Worm (Caenorhabditis elegans) whole organism, L2 larva: ENCODE measurements around the gene C53B7.2.

Source experiments
- alr-1 ChIP-seq: fragments of 150-350 bp; optimal IDR thresholded peaks from 2 replicates; lab custom pipeline; 2014; ENCODE audit warnings: missing biosample characterization, missing genetic modification characterization
- ama-1 ChIP-seq: fragments of 150-350 bp; optimal IDR thresholded peaks from 2 replicates; lab custom pipeline; 2018; ENCODE audit warnings: inconsistent platforms
- elt-3 ChIP-seq: sonication (generic microtip); optimal IDR thresholded peaks from 2 replicates; lab custom pipeline; 2017; ENCODE audit warnings: missing biosample characterization, missing genetic modification characterization
- lin-13 ChIP-seq: fragments of 150-350 bp; optimal IDR thresholded peaks from 2 replicates; lab custom pipeline; 2014; ENCODE audit warnings: missing biosample characterization, missing genetic modification reagents, missing genetic modification characterization
- lsy-2 ChIP-seq, 2 experiments: fragments of 150-350 bp in 1 of 2; sonication (generic microtip) in 1 of 2; optimal IDR thresholded peaks; 2 replicates each; lab custom pipeline; 2014 to 2017; ENCODE audit warnings: missing biosample characterization in 2 of 2, missing genetic modification characterization in 2 of 2
- nhr-10 ChIP-seq: sonication (generic microtip); optimal IDR thresholded peaks from 2 replicates; lab custom pipeline; 2017; ENCODE audit warnings: missing biosample characterization, missing genetic modification characterization
- nhr-11 ChIP-seq: fragments of 150-350 bp; optimal IDR thresholded peaks from 2 replicates; lab custom pipeline; 2014; ENCODE audit warnings: missing biosample characterization, missing genetic modification characterization
- nhr-25 ChIP-seq: fragments of 150-350 bp; sonication (generic microtip); optimal IDR thresholded peaks from 3 replicates; lab custom pipeline; 2014; ENCODE audit warnings: missing biosample characterization, missing genetic modification characterization
- skn-1 ChIP-seq: sonication (generic microtip); optimal IDR thresholded peaks from 2 replicates; lab custom pipeline; 2017; ENCODE audit warnings: missing biosample characterization, missing genetic modification characterization
- unc-39 ChIP-seq: fragments of 150-350 bp; optimal IDR thresholded peaks from 2 replicates; lab custom pipeline; 2014; ENCODE audit warnings: missing biosample characterization, missing genetic modification characterization
- unc-62 ChIP-seq: fragments of 150-350 bp; optimal IDR thresholded peaks from 2 replicates; lab custom pipeline; 2014; ENCODE audit warnings: missing biosample characterization, missing genetic modification reagents, missing genetic modification characterization
- zag-1 ChIP-seq: fragments of 150-350 bp; optimal IDR thresholded peaks from 2 replicates; lab custom pipeline; 2014; ENCODE audit warnings: missing biosample characterization, missing genetic modification characterization

- TF ChIP-seq nhr-11 (tag; lab: Kevin White, UChicago) = no peak
- no peak for TF ChIP-seq lin-13
- TF ChIP-seq unc-62 (GFP tag; lab: Kevin White, UChicago) = no peak
- no peak for TF ChIP-seq ama-1 (lab: Kevin White, UChicago)
- TF ChIP-seq zag-1 (tag; lab: Kevin White, UChicago) = no peak
- no peak for TF ChIP-seq skn-1 (tag; lab: Kevin White, UChicago)
- no peak for TF ChIP-seq alr-1 (tag; lab: Kevin White, UChicago)
- no peak for TF ChIP-seq lsy-2 (tag; optimal IDR thresholded peaks at IDR 0.05; lab: Kevin White, UChicago)
- TF ChIP-seq elt-3 (tag; lab: Kevin White, UChicago) = no peak
- TF ChIP-seq nhr-10 (tag; lab: Kevin White, UChicago) = no peak
- no peak for TF ChIP-seq unc-39 (tag; lab: Kevin White, UChicago)
- no peak for TF ChIP-seq nhr-25 (tag; lab: Kevin White, UChicago)
Measured at ce11 chrX:6875273-6875672, 29.2 kb downstream of the C53B7.2 start.
